Worm (Caenorhabditis elegans): ENCODE results near the gene lelo-1.

DNA sequence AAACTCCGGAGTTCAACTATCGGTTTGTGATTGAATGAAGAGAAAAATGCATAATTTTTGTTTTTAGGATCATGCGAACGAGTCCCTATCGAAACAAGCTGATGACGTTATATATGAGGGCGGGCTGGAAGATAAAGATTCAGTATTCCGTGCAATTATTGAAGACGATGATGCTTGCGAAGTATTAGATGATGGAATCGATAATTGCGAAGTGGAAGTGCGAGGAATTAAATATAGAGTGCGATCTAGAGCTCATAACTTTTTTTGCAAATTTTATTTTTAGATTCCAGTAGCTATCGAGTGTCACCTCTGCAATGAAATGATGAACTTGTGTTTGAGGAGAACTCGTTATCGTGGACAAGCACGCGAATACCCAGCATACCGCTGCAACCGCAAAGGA, 47.1 kb upstream of the lelo-1 start:
- TF ChIP-seq nhr-237 (tag; optimal IDR thresholded peaks at IDR 0.05): no peak
- no peak for TF ChIP-seq hmg-11 (tag; optimal IDR thresholded peaks at IDR 0.05)
- no peak for TF ChIP-seq ztf-4 (tag; optimal IDR thresholded peaks at IDR 0.05)
- TF ChIP-seq nhr-43 (tag; optimal IDR thresholded peaks at IDR 0.05; ENCODE audit: poor library complexity, severe bottlenecking): no peak
- no peak for TF ChIP-seq fos-1 (tag; optimal IDR thresholded peaks at IDR 0.05)

Data from whole organism, L3 larva.